Fruit fly (Drosophila melanogaster): ENCODE measurements around the gene MKP-4.
A peak's percentile ranks its signal among the peaks of the same experiment; 100 is the strongest.

MKP-4 gene

DNA sequence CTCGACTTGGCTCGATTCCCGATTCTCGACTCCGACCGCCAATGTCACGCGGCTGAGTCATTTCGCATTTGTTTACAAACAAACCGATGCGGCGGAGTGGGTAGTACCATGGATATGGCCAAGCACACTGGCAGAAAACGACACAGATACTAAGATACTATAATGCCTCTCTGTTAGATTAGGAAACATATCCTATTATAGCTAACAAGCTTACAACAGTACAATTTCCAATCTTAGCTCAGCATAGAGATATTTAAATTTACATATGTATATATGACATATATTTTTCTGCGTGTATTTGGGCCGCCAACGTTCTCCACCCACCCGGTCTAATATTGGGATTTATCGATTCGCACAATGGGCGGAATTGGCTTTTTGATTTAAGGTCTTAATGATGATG is 19.0 kb upstream of the MKP-4 start (continued):
- TF ChIP-seq CG5180 (GFP tag; optimal IDR thresholded peaks at IDR 0.05) (peak; percentile 36), HLH3B (GFP tag; IDR thresholded peaks at IDR 0.05) (peak; percentile 74), CG12942 (GFP tag; optimal IDR thresholded peaks at IDR 0.05) (peak; percentile 48), CG6813 (GFP tag; optimal IDR thresholded peaks at IDR 0.05) (peak; percentile 74), sens-2 (GFP tag; IDR thresholded peaks at IDR 0.05) (peak; percentile 62; the same call in 1 of the 2 replicates), mld (GFP tag; IDR thresholded peaks at IDR 0.05; ENCODE audit: partially characterized antibody) (no peak), nerfin-1 (tag; optimal IDR thresholded peaks at IDR 0.05) (peak; percentile 23), CG7839 (tag; optimal IDR thresholded peaks at IDR 0.05) (peak; percentile 87), Doc2 (GFP tag; IDR thresholded peaks at IDR 0.05) (no peak), B-H1 (GFP tag; IDR thresholded peaks at IDR 0.05) (peak; percentile 56; the same call in 1 of the 3 replicates), CG10274 (GFP tag; optimal IDR thresholded peaks at IDR 0.05) (peak; percentile 43), kni (GFP tag; optimal IDR thresholded peaks at IDR 0.05) (no peak), nau (GFP tag; optimal IDR thresholded peaks at IDR 0.05) (peak; percentile 59), CG10654 (GFP tag; optimal IDR thresholded peaks at IDR 0.05) (peak; percentile 60), CG18262 (tag; optimal IDR thresholded peaks at IDR 0.05) (peak; percentile 65), ssp (GFP tag; IDR thresholded peaks at IDR 0.05) (peak; percentile 59), klu (GFP tag; IDR thresholded peaks at IDR 0.05) (peak; percentile 74), CG15514 (GFP tag; optimal IDR thresholded peaks at IDR 0.05) (peak; percentile 58), Trl (optimal IDR thresholded peaks at IDR 0.05) (no peak), Trl (GFP tag; optimal IDR thresholded peaks at IDR 0.05) (peak; percentile 54), en (GFP tag; optimal IDR thresholded peaks at IDR 0.05) (peak; percentile 23), slbo (GFP tag; IDR thresholded peaks at IDR 0.05) (peak; percentile 87), CG8924 (tag; optimal IDR thresholded peaks at IDR 0.05) (peak; percentile 72), ara (GFP tag; IDR thresholded peaks at IDR 0.05) (peak; percentile 20; the same call in 1 of the 2 replicates), Neu2 (GFP tag; optimal IDR thresholded peaks at IDR 0.05; ENCODE audit: borderline replicate concordance) (no peak), dan (GFP tag; IDR thresholded peaks at IDR 0.05) (0 out of 2 replicates have a peak, but pooled peaks have one; percentile 23), cas (GFP tag; IDR thresholded peaks at IDR 0.05) (0 out of 2 replicates have a peak, but pooled peaks have one; percentile 38), tio (GFP tag; optimal IDR thresholded peaks at IDR 0.05) (peak; percentile 72), vvl (GFP tag; IDR thresholded peaks at IDR 0.05) (peak; percentile 91), zf30C (GFP tag; optimal IDR thresholded peaks at IDR 0.05) (peak; percentile 27), CG6254 (GFP tag; optimal IDR thresholded peaks at IDR 0.05) (peak; percentile 39), crp (GFP tag; optimal IDR thresholded peaks at IDR 0.05) (no peak), CG9727 (GFP tag; optimal IDR thresholded peaks at IDR 0.05) (peak; percentile 80), HHEX (GFP tag; optimal IDR thresholded peaks at IDR 0.05) (peak; percentile 78), CG9932 (GFP tag; IDR thresholded peaks at IDR 0.05) (peak; percentile 92), CG13894 (tag; optimal IDR thresholded peaks at IDR 0.05) (peak; percentile 59), CG13296 (GFP tag; optimal IDR thresholded peaks at IDR 0.05) (peak; percentile 64), D19A (tag; optimal IDR thresholded peaks at IDR 0.05) (peak; percentile 42), ttk (GFP tag; IDR thresholded peaks at IDR 0.05) (0 out of 2 replicates have a peak, but pooled peaks have one; percentile 56), Lhr (GFP tag; optimal IDR thresholded peaks at IDR 0.05) (peak; percentile 25), gsb (GFP tag; IDR thresholded peaks at IDR 0.05) (peak; percentile 63), Adf1 (GFP tag; IDR thresholded peaks at IDR 0.05) (peak; percentile 56; the same call in 1 of the 2 replicates), CG10979 (tag; optimal IDR thresholded peaks at IDR 0.05) (peak; percentile 65), inv (GFP tag; IDR thresholded peaks at IDR 0.05; ENCODE audit: partially characterized antibody) (no peak), NFAT (GFP tag; IDR thresholded peaks at IDR 0.05) (peak; percentile 73), kah (GFP tag; optimal IDR thresholded peaks at IDR 0.05) (peak; percentile 14), lab (GFP tag; optimal IDR thresholded peaks at IDR 0.05) (peak; percentile 89), CG17912 (GFP tag; optimal IDR thresholded peaks at IDR 0.05) (no peak), Mrtf (GFP tag; IDR thresholded peaks at IDR 0.05) (peak; percentile 72; the same call in 1 of the 3 replicates), pb (GFP tag; optimal IDR thresholded peaks at IDR 0.05) (no peak)

Measured in whole organism, embryonic.